Fruit fly (Drosophila melanogaster) whole organism, wandering third instar larva: Measurements from ENCODE around the gene CG6656.
A peak's percentile ranks its signal among the peaks of the same experiment; 100 is the strongest.

Experiments used
- Abd-B ChIP-seq: fragments of >200 bp; optimal IDR thresholded peaks from 2 replicates; lab custom pipeline; 2017; ENCODE audit warnings: missing biosample characterization, missing genetic modification characterization
- CG32264 ChIP-seq: fragments of 200-800 bp; sonication (Bioruptor generic); optimal IDR thresholded peaks from 2 replicates; lab custom pipeline; 2016; ENCODE audit warnings: missing biosample characterization, missing genetic modification characterization
- CG9705 ChIP-seq: fragments of 200-800 bp; sonication (Bioruptor generic); optimal IDR thresholded peaks from 2 replicates; lab custom pipeline; 2018; ENCODE audit warnings: missing biosample characterization, mild to moderate bottlenecking, missing genetic modification characterization
- CrebA ChIP-seq: fragments of 200-800 bp; sonication (Bioruptor generic); optimal IDR thresholded peaks from 2 replicates; lab custom pipeline; 2016; ENCODE audit warnings: missing biosample characterization, mild to moderate bottlenecking, missing genetic modification characterization, borderline replicate concordance
- Dfd ChIP-seq: fragments of >200 bp; optimal IDR thresholded peaks from 2 replicates; lab custom pipeline; 2017; ENCODE audit warnings: missing biosample characterization, missing genetic modification characterization
- Dif ChIP-seq: fragments of 200-275, 200-300 bp; sonication (Bioruptor generic); optimal IDR thresholded peaks from 2 replicates; lab custom pipeline; 2018; ENCODE audit warnings: missing biosample characterization, missing genetic modification characterization; ENCODE audit not compliant: partially characterized antibody
- HLH106 ChIP-seq: fragments of 200-800 bp; optimal IDR thresholded peaks from 3 replicates; lab custom pipeline; 2019; ENCODE audit warnings: missing biosample characterization, mild to moderate bottlenecking, missing genetic modification characterization, moderate library complexity
- Hnf4 ChIP-seq: fragments of 200-800 bp; sonication (Bioruptor generic); optimal IDR thresholded peaks from 2 replicates; lab custom pipeline; 2016; ENCODE audit warnings: missing biosample characterization, mild to moderate bottlenecking, missing genetic modification characterization
- Hr78 ChIP-seq: fragments of >200 bp; optimal IDR thresholded peaks from 2 replicates; lab custom pipeline; 2017; ENCODE audit warnings: missing biosample characterization, missing genetic modification characterization
- Hr83 ChIP-seq: fragments of 200-300 bp; sonication (Bioruptor generic); optimal IDR thresholded peaks from 2 replicates; lab custom pipeline; 2016; ENCODE audit warnings: missing biosample characterization, mild to moderate bottlenecking, missing genetic modification characterization, moderate library complexity; ENCODE audit not compliant: poor library complexity, severe bottlenecking
- Jra ChIP-seq: sonication (Bioruptor generic); optimal IDR thresholded peaks from 2 replicates; lab custom pipeline; 2016; ENCODE audit warnings: missing biosample characterization, missing genetic modification characterization
- Myc ChIP-seq: fragments of >200 bp; optimal IDR thresholded peaks from 2 replicates; lab custom pipeline; 2017
- OdsH ChIP-seq: fragments of 200-800 bp; sonication (Bioruptor generic); optimal IDR thresholded peaks from 2 replicates; lab custom pipeline; 2016; ENCODE audit warnings: missing biosample characterization, mild to moderate bottlenecking, missing genetic modification characterization
- Rel ChIP-seq, 2 experiments: fragments of 200-800 bp; sonication (Bioruptor generic) in 1 of 2; optimal IDR thresholded peaks; 2 replicates in 1 of 2; 3 replicates in 1 of 2; lab custom pipeline; 2016 to 2019; ENCODE audit warnings: mild to moderate bottlenecking in 2 of 2, missing biosample characterization in 2 of 2, missing genetic modification characterization in 2 of 2, moderate library complexity in 1 of 2
- Sp1 ChIP-seq: fragments of 200-800 bp; sonication (Bioruptor generic); optimal IDR thresholded peaks from 3 replicates; lab custom pipeline; 2019; ENCODE audit warnings: missing biosample characterization, mild to moderate bottlenecking, missing genetic modification characterization, moderate library complexity
- br ChIP-seq: fragments of 200-800 bp; sonication (Bioruptor generic); optimal IDR thresholded peaks from 2 replicates; lab custom pipeline; 2016; ENCODE audit warnings: missing biosample characterization, missing genetic modification characterization
- brk ChIP-seq: fragments of 200-800 bp; sonication (Bioruptor generic); optimal IDR thresholded peaks from 2 replicates; lab custom pipeline; 2016; ENCODE audit warnings: missing biosample characterization, mild to moderate bottlenecking, missing genetic modification characterization
- dl ChIP-seq, 2 experiments: fragments of 175-275, 200-275 bp in 1 of 2; fragments of 200-275 bp in 1 of 2; sonication (Bioruptor generic); optimal IDR thresholded peaks; lab custom pipeline; 2018; ENCODE audit warnings: mild to moderate bottlenecking in 2 of 2, missing biosample characterization in 2 of 2, missing genetic modification characterization in 2 of 2, moderate library complexity in 2 of 2; ENCODE audit not compliant: partially characterized antibody in 2 of 2, insufficient read depth in 1 of 2
- dmrt93B ChIP-seq: fragments of 200-800 bp; sonication (Bioruptor generic); optimal IDR thresholded peaks from 2 replicates; lab custom pipeline; 2018; ENCODE audit warnings: missing biosample characterization, mild to moderate bottlenecking, missing genetic modification characterization
- dsf ChIP-seq: sonication (Bioruptor generic); optimal IDR thresholded peaks from 2 replicates; lab custom pipeline; 2016; ENCODE audit warnings: missing biosample characterization, missing genetic modification characterization, borderline replicate concordance
- ey ChIP-seq: fragments of 200-800 bp; sonication (Bioruptor generic); optimal IDR thresholded peaks from 2 replicates; lab custom pipeline; 2016; ENCODE audit warnings: missing biosample characterization, missing genetic modification characterization
- foxo ChIP-seq, 2 experiments: fragments of 200-800 bp; sonication (Bioruptor generic); optimal IDR thresholded peaks; 2 replicates in 1 of 2; 3 replicates in 1 of 2; lab custom pipeline; 2016 to 2017; ENCODE audit warnings: missing biosample characterization in 2 of 2, missing genetic modification characterization in 2 of 2
- fru ChIP-seq: fragments of 200-800 bp; sonication (Bioruptor generic); optimal IDR thresholded peaks from 3 replicates; lab custom pipeline; 2016; ENCODE audit warnings: missing biosample characterization, mild to moderate bottlenecking, missing genetic modification characterization
- h ChIP-seq: fragments of 200-800 bp; sonication (Bioruptor generic); optimal IDR thresholded peaks from 3 replicates; lab custom pipeline; 2016; ENCODE audit warnings: missing biosample characterization, mild to moderate bottlenecking, missing genetic modification characterization
- jim ChIP-seq: fragments of 175-275, 200-325 bp; sonication (Bioruptor generic); optimal IDR thresholded peaks from 2 replicates; lab custom pipeline; 2016; ENCODE audit warnings: missing biosample characterization, mild to moderate bottlenecking, missing genetic modification characterization
- pan ChIP-seq: fragments of >200 bp; optimal IDR thresholded peaks from 2 replicates; lab custom pipeline; 2017
- psq ChIP-seq: fragments of 200-800 bp; sonication (Bioruptor generic); optimal IDR thresholded peaks from 3 replicates; lab custom pipeline; 2017; ENCODE audit warnings: missing biosample characterization, mild to moderate bottlenecking, missing genetic modification characterization, moderate library complexity
- rgr ChIP-seq: fragments of 200-800 bp; sonication (Bioruptor generic); optimal IDR thresholded peaks from 3 replicates; lab custom pipeline; 2016; ENCODE audit warnings: missing biosample characterization, mild to moderate bottlenecking, missing genetic modification characterization
- sage ChIP-seq: fragments of 200-800 bp; sonication (Bioruptor generic); optimal IDR thresholded peaks from 2 replicates; lab custom pipeline; 2016; ENCODE audit warnings: missing biosample characterization, mild to moderate bottlenecking, missing genetic modification characterization
- sv ChIP-seq: fragments of 200-800 bp; sonication (Bioruptor generic); optimal IDR thresholded peaks from 3 replicates; lab custom pipeline; 2016; ENCODE audit warnings: missing biosample characterization, missing genetic modification characterization
- tai ChIP-seq: sonication (Bioruptor generic); optimal IDR thresholded peaks from 2 replicates; lab custom pipeline; 2016; ENCODE audit warnings: missing biosample characterization, missing genetic modification characterization
- usp ChIP-seq: fragments of >200 bp; optimal IDR thresholded peaks from 2 replicates; lab custom pipeline; 2017; ENCODE audit warnings: missing biosample characterization, missing genetic modification characterization
- woc ChIP-seq: sonication (Bioruptor generic); optimal IDR thresholded peaks from 2 replicates; lab custom pipeline; 2016; ENCODE audit warnings: missing biosample characterization, mild to moderate bottlenecking, missing genetic modification characterization

CG6656 gene

dm6 chr3R:21870158-21870971 is 4.7 kb upstream of the CG6656 start, which contains the start of gene CG31431 (continued):
- peak; percentile 62 to 90 for TF ChIP-seq foxo (GFP tag; optimal IDR thresholded peaks at IDR 0.05; lab: Kevin White, UChicago)
- TF ChIP-seq, all 38 proteins: peak for 19

dm6 chr3R:21871348-21871940 is 3.6 kb upstream of the CG6656 start:
- no peak for TF ChIP-seq Hr83 (GFP tag; lab: Kevin White, UChicago)
- TF ChIP-seq h, result no peak
- TF ChIP-seq sv (GFP tag; lab: Kevin White, UChicago), result no peak
- TF ChIP-seq HLH106, result no peak
- TF ChIP-seq jim (GFP tag; lab: Kevin White, UChicago), result no peak
- no peak for TF ChIP-seq Jra
- TF ChIP-seq woc (GFP tag; lab: Kevin White, UChicago), result no peak
- no peak for TF ChIP-seq OdsH (GFP tag; lab: Kevin White, UChicago)
- TF ChIP-seq Rel (GFP tag; optimal IDR thresholded peaks at IDR 0.05; lab: Kevin White, UChicago), result no peak
- no peak for TF ChIP-seq Rel (tag; optimal IDR thresholded peaks at IDR 0.05; lab: Kevin White, UChicago)
- TF ChIP-seq sage (GFP tag; lab: Kevin White, UChicago), result no peak
- no peak for TF ChIP-seq pan (lab: Kevin White, UChicago)
- TF ChIP-seq Dif, result no peak
- TF ChIP-seq Abd-B (GFP tag; lab: Kevin White, UChicago), result no peak
- TF ChIP-seq psq (GFP tag; lab: Kevin White, UChicago), result no peak

- TF ChIP-seq CG9705 (GFP tag; lab: Kevin White, UChicago) (no peak), jim (GFP tag; lab: Kevin White, UChicago) (no peak), Dif (no peak), h (no peak), fru (no peak), dmrt93B (no peak), foxo (GFP tag; optimal IDR thresholded peaks at IDR 0.05; lab: Kevin White, UChicago) (no peak), Hr78 (GFP tag; lab: Kevin White, UChicago) (no peak), HLH106 (no peak), rgr (GFP tag; lab: Kevin White, UChicago) (no peak), Dfd (GFP tag; lab: Kevin White, UChicago) (no peak), Abd-B (GFP tag; lab: Kevin White, UChicago) (no peak), CrebA (GFP tag; lab: Kevin White, UChicago) (no peak), br (GFP tag; lab: Kevin White, UChicago) (no peak), Hnf4 (GFP tag; lab: Kevin White, UChicago) (no peak), brk (no peak), dsf (GFP tag; lab: Kevin White, UChicago) (no peak), Rel (GFP tag; optimal IDR thresholded peaks at IDR 0.05; lab: Kevin White, UChicago) (no peak), Rel (tag; optimal IDR thresholded peaks at IDR 0.05; lab: Kevin White, UChicago) (no peak), Myc (no peak)
Observed at dm6 chr3R:21873439-21873838, 1.7 kb upstream of the CG6656 start, which contains the start of gene CG31178. CG31178 (plus strand) TSS chr3R:21873739.

dm6 chr3R:21877636-21878035 is 2.5 kb downstream of the CG6656 start, which contains the start of gene P5CDh2:
P5CDh2 (plus strand) TSS chr3R:21877936.
- TF ChIP-seq Abd-B (GFP tag; lab: Kevin White, UChicago) (no peak), usp (GFP tag; lab: Kevin White, UChicago) (no peak), ey (GFP tag; lab: Kevin White, UChicago) (no peak)

dm6 chr3R:21878473-21878872 is 3.4 kb downstream of the CG6656 start, which contains the start of gene CG34148:
CG34148 (minus strand) TSS chr3R:21878686.
- no peak for TF ChIP-seq Sp1 (GFP tag; lab: Kevin White, UChicago)
- no peak for TF ChIP-seq Hr78 (GFP tag; lab: Kevin White, UChicago)
- TF ChIP-seq OdsH (GFP tag; lab: Kevin White, UChicago), result no peak
- TF ChIP-seq jim (GFP tag; lab: Kevin White, UChicago), result no peak
- no peak for TF ChIP-seq CG32264 (GFP tag; lab: Kevin White, UChicago)
- no peak for TF ChIP-seq HLH106
- no peak for TF ChIP-seq Dif
- TF ChIP-seq tai, result no peak
- TF ChIP-seq psq (GFP tag; lab: Kevin White, UChicago), result no peak
- no peak for TF ChIP-seq rgr (GFP tag; lab: Kevin White, UChicago)
- TF ChIP-seq h, result no peak
- no peak for TF ChIP-seq dl (GFP tag; optimal IDR thresholded peaks at IDR 0.05; lab: Kevin White, UChicago; ENCODE audit: insufficient read depth in 1 of 2, partially characterized antibody in 2 of 2)
- TF ChIP-seq CG9705 (GFP tag; lab: Kevin White, UChicago), result no peak
